Worm (Caenorhabditis elegans): Measurements from ENCODE around the gene pde-2.

DNA sequence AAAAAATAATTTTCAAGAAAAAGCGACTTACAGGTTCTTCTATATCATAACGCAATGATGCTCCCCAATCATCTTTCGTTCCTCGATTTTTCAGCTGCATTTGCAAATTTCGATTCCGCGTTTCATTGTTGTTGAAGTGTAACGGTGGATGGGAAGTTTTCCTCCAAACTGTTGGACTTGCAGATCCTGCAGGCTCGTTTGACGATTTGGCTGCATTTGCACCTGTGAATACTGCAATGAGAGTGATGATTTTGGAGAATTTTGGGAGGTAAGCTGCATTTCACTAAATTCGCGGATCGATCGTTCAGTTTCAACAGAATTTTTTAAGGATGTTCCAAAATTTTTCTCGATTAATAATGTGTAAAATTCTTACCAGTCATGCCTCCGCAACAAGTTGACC, 805 bp downstream of the pde-2 start:
- no peak for TF ChIP-seq lir-3 (tag; optimal IDR thresholded peaks at IDR 0.05; ENCODE audit: poor library complexity)
- no peak for TF ChIP-seq irx-1 (tag; optimal IDR thresholded peaks at IDR 0.05)
- TF ChIP-seq nhr-71 (tag; optimal IDR thresholded peaks at IDR 0.05) = no peak
- TF ChIP-seq unc-62 (GFP tag; optimal IDR thresholded peaks at IDR 0.05) = no peak
- no peak for TF ChIP-seq nhr-76 (tag; optimal IDR thresholded peaks at IDR 0.05)
- no peak for TF ChIP-seq dpl-1 (GFP tag; optimal IDR thresholded peaks at IDR 0.05)
- TF ChIP-seq ceh-88 (GFP tag; IDR thresholded peaks at IDR 0.05) = no peak
- no peak for TF ChIP-seq nhr-77 (tag; optimal IDR thresholded peaks at IDR 0.05)
- TF ChIP-seq sptf-1 (tag; optimal IDR thresholded peaks at IDR 0.05) = no peak
- TF ChIP-seq snpc-4 (tag; optimal IDR thresholded peaks at IDR 0.05) = no peak
- no peak for TF ChIP-seq grh-1 (GFP tag; IDR thresholded peaks at IDR 0.05)
- no peak for TF ChIP-seq ztf-11 (tag; optimal IDR thresholded peaks at IDR 0.05)

Data from whole organism, L1 larva.